Fruit fly (Drosophila melanogaster) whole organism, embryonic: ENCODE results near the gene CG32425.

Experiments used
- Atf6 ChIP-seq: fragments of 200-800 bp; sonication (Bioruptor generic); IDR thresholded peaks from 2 replicates; pipeline ENCODE4 v1.3.6; 2022; ENCODE audit warnings: missing biosample characterization, missing genetic modification characterization
- CG10565 ChIP-seq: fragments of 200-800 bp; sonication (Bioruptor generic); optimal IDR thresholded peaks from 3 replicates; lab custom pipeline; 2016; ENCODE audit warnings: missing biosample characterization, mild to moderate bottlenecking, missing genetic modification characterization
- CG11093 ChIP-seq: fragments of 200-800 bp; sonication (Bioruptor generic); IDR thresholded peaks from 3 replicates; pipeline ENCODE4 v1.3.6; 2022; ENCODE audit warnings: missing biosample characterization, missing genetic modification characterization
- CG15601 ChIP-seq: fragments of 200-800 bp; sonication (Bioruptor generic); optimal IDR thresholded peaks from 3 replicates; lab custom pipeline; 2019; ENCODE audit warnings: missing biosample characterization, mild to moderate bottlenecking, missing genetic modification characterization, moderate library complexity
- CG16779 ChIP-seq: fragments of 200-800 bp; sonication (Bioruptor generic); IDR thresholded peaks from 2 replicates; pipeline ENCODE4 v1.3.6; 2022; ENCODE audit warnings: missing biosample characterization, missing genetic modification characterization
- CG17568 ChIP-seq: fragments of 200-800 bp; sonication (Bioruptor generic); optimal IDR thresholded peaks from 2 replicates; lab custom pipeline; 2018; ENCODE audit warnings: missing biosample characterization, mild to moderate bottlenecking, missing genetic modification characterization, moderate library complexity
- CG18011 ChIP-seq: fragments of 200-800 bp; sonication (Bioruptor generic); optimal IDR thresholded peaks from 2 replicates; lab custom pipeline; 2017; ENCODE audit warnings: missing biosample characterization, missing genetic modification characterization, mild to moderate bottlenecking, moderate library complexity, missing genotype
- CG31365 ChIP-seq: fragments of 200-800 bp; sonication (Bioruptor generic); optimal IDR thresholded peaks from 2 replicates; lab custom pipeline; 2018; ENCODE audit warnings: missing biosample characterization, mild to moderate bottlenecking, missing genetic modification characterization
- CG42726 ChIP-seq: fragments of 200-800 bp; sonication (Bioruptor generic); IDR thresholded peaks from 2 replicates; pipeline ENCODE4 v1.3.6; 2022; ENCODE audit warnings: missing biosample characterization, missing genetic modification characterization; ENCODE audit not compliant: partially characterized antibody
- CG4328 ChIP-seq: fragments of 200-800 bp; sonication (Bioruptor generic); optimal IDR thresholded peaks from 3 replicates; lab custom pipeline; 2017; ENCODE audit warnings: missing biosample characterization, missing genetic modification reagents, missing genetic modification characterization
- CG6254 ChIP-seq: fragments of 200-800 bp; sonication (Bioruptor generic); optimal IDR thresholded peaks from 3 replicates; lab custom pipeline; 2017; ENCODE audit warnings: mild to moderate bottlenecking, missing biosample characterization, missing genetic modification reagents, missing genetic modification characterization
- CG6854 ChIP-seq: fragments of 200-800 bp; sonication (Bioruptor generic); optimal IDR thresholded peaks from 3 replicates; lab custom pipeline; 2017; ENCODE audit warnings: missing biosample characterization, mild to moderate bottlenecking, missing genetic modification characterization
- CG8359 ChIP-seq: fragments of 200-800 bp; sonication (Bioruptor generic); optimal IDR thresholded peaks from 2 replicates; lab custom pipeline; 2017; ENCODE audit warnings: missing biosample characterization, mild to moderate bottlenecking, missing genetic modification characterization, borderline replicate concordance
- CG8478 ChIP-seq: fragments of >200 bp; optimal IDR thresholded peaks from 2 replicates; lab custom pipeline; 2018
- CG8765 ChIP-seq: fragments of 200-800 bp; sonication (Bioruptor generic); IDR thresholded peaks from 2 replicates; pipeline ENCODE4 v1.3.6; 2022; ENCODE audit warnings: missing biosample characterization, missing genetic modification characterization
- CG8924 ChIP-seq: fragments of 200-800 bp; optimal IDR thresholded peaks from 3 replicates; lab custom pipeline; 2019; ENCODE audit warnings: missing biosample characterization, mild to moderate bottlenecking, missing genetic modification characterization, moderate library complexity
- Deaf1 ChIP-seq: fragments of 200-800 bp; optimal IDR thresholded peaks from 3 replicates; lab custom pipeline; 2019; ENCODE audit warnings: missing biosample characterization, mild to moderate bottlenecking, missing genetic modification characterization, moderate library complexity
- Dek ChIP-seq: fragments of 200-800 bp; sonication (Bioruptor generic); optimal IDR thresholded peaks from 3 replicates; lab custom pipeline; 2019; ENCODE audit warnings: missing biosample characterization, mild to moderate bottlenecking, missing genetic modification characterization, moderate library complexity
- Doc3 ChIP-seq: fragments of 200-800 bp; sonication (Bioruptor generic); IDR thresholded peaks from 3 replicates; pipeline ENCODE4 v1.3.6; 2022; ENCODE audit warnings: missing biosample characterization, missing genetic modification characterization; ENCODE audit not compliant: partially characterized antibody
- E2f2 ChIP-seq: fragments of 200-800 bp; sonication (Bioruptor generic); IDR thresholded peaks from 2 replicates; pipeline ENCODE4 v1.3.6; 2022; ENCODE audit warnings: missing biosample characterization, missing genetic modification characterization
- Gsc ChIP-seq: fragments of 200-800 bp; sonication (Bioruptor generic); IDR thresholded peaks from 2 replicates; pipeline ENCODE4 v1.3.6; 2022; ENCODE audit warnings: missing biosample characterization, missing genetic modification characterization
- MESR4 ChIP-seq: fragments of 200-800 bp; sonication (Bioruptor generic); optimal IDR thresholded peaks from 2 replicates; lab custom pipeline; 2018; ENCODE audit warnings: missing biosample characterization, mild to moderate bottlenecking, missing genetic modification characterization, moderate library complexity
- MTF-1 ChIP-seq: fragments of 200-800 bp; sonication (Bioruptor generic); optimal IDR thresholded peaks from 2 replicates; lab custom pipeline; 2018; ENCODE audit warnings: missing biosample characterization, mild to moderate bottlenecking, missing genetic modification characterization, borderline replicate concordance
- Mrtf ChIP-seq: fragments of 200-800 bp; sonication (Bioruptor generic); IDR thresholded peaks from 3 replicates; pipeline ENCODE4 v1.3.6; 2022; ENCODE audit warnings: missing biosample characterization, missing genetic modification characterization
- Nf-YA ChIP-seq: fragments of 200-800 bp; sonication (Bioruptor generic); IDR thresholded peaks from 2 replicates; pipeline ENCODE4 v1.3.6; 2022; ENCODE audit warnings: missing biosample characterization, missing genetic modification characterization
- Ssrp ChIP-seq: fragments of 200-800 bp; sonication (Bioruptor generic); optimal IDR thresholded peaks from 2 replicates; lab custom pipeline; 2018; ENCODE audit warnings: missing biosample characterization, mild to moderate bottlenecking, missing genetic modification characterization, moderate library complexity
- ap ChIP-seq: fragments of 200-800 bp; sonication (Bioruptor generic); IDR thresholded peaks from 2 replicates; pipeline ENCODE4 v1.3.6; 2022; ENCODE audit warnings: missing biosample characterization, missing genetic modification characterization
- cato ChIP-seq: fragments of 200-800 bp; sonication (Bioruptor generic); optimal IDR thresholded peaks from 2 replicates; lab custom pipeline; 2016; ENCODE audit warnings: missing biosample characterization, missing genetic modification characterization, borderline replicate concordance
- danr ChIP-seq: fragments of 200-800 bp; sonication (Bioruptor generic); IDR thresholded peaks from 2 replicates; pipeline ENCODE4 v1.3.6; 2022; ENCODE audit warnings: missing biosample characterization, missing genetic modification characterization
- dati ChIP-seq: fragments of 200-800 bp; sonication (Bioruptor generic); IDR thresholded peaks from 2 replicates; pipeline ENCODE4 v1.3.6; 2022; ENCODE audit warnings: missing biosample characterization, missing genetic modification characterization
- eyg ChIP-seq: fragments of 200-800 bp; sonication (Bioruptor generic); optimal IDR thresholded peaks from 3 replicates; lab custom pipeline; 2016; ENCODE audit warnings: missing biosample characterization, missing genetic modification characterization
- fd102C ChIP-seq: fragments of 200-800 bp; sonication (Bioruptor generic); optimal IDR thresholded peaks from 2 replicates; lab custom pipeline; 2018; ENCODE audit warnings: missing biosample characterization, mild to moderate bottlenecking, missing genetic modification characterization, moderate library complexity
- grau ChIP-seq: fragments of 200-800 bp; optimal IDR thresholded peaks from 3 replicates; lab custom pipeline; 2019; ENCODE audit warnings: missing biosample characterization, mild to moderate bottlenecking, missing genetic modification characterization, moderate library complexity
- hb ChIP-seq: fragments of 200-800 bp; sonication (Bioruptor generic); IDR thresholded peaks from 3 replicates; pipeline ENCODE4 v1.3.6; 2022; ENCODE audit warnings: missing biosample characterization, missing genetic modification characterization; ENCODE audit not compliant: partially characterized antibody
- insv ChIP-seq, 2 experiments: fragments of 200-800 bp; sonication (Bioruptor generic); optimal IDR thresholded peaks; 3 replicates each; lab custom pipeline; 2016 to 2018; ENCODE audit warnings: missing biosample characterization in 2 of 2, missing genetic modification characterization in 2 of 2
- jing ChIP-seq: fragments of 200-800 bp; sonication (Bioruptor generic); optimal IDR thresholded peaks from 2 replicates; lab custom pipeline; 2018; ENCODE audit warnings: missing biosample characterization, mild to moderate bottlenecking, missing genetic modification characterization
- kah ChIP-seq: fragments of 200-800 bp; sonication (Bioruptor generic); optimal IDR thresholded peaks from 2 replicates; lab custom pipeline; 2018; ENCODE audit warnings: missing biosample characterization, mild to moderate bottlenecking, missing genetic modification characterization
- klu ChIP-seq: fragments of 200-800 bp; sonication (Bioruptor generic); IDR thresholded peaks from 2 replicates; pipeline ENCODE4 v1.3.6; 2022; ENCODE audit warnings: missing biosample characterization, missing genetic modification characterization
- lbe ChIP-seq: fragments of 200-800 bp; sonication (Bioruptor generic); optimal IDR thresholded peaks from 2 replicates; lab custom pipeline; 2016; ENCODE audit warnings: missing biosample characterization, mild to moderate bottlenecking, missing genetic modification characterization
- nau ChIP-seq: fragments of 200-800 bp; sonication (Bioruptor generic); optimal IDR thresholded peaks from 3 replicates; lab custom pipeline; 2017; ENCODE audit warnings: missing biosample characterization, mild to moderate bottlenecking, missing genetic modification characterization, missing genetic modification reagents
- nmo ChIP-seq: fragments of 200-800 bp; sonication (Bioruptor generic); optimal IDR thresholded peaks from 2 replicates; lab custom pipeline; 2018; ENCODE audit warnings: missing biosample characterization, mild to moderate bottlenecking, missing genetic modification characterization, moderate library complexity
- p53 ChIP-seq: fragments of 200-800 bp; sonication (Bioruptor generic); optimal IDR thresholded peaks from 2 replicates; lab custom pipeline; 2016; ENCODE audit warnings: missing biosample characterization, missing genetic modification characterization
- pum ChIP-seq: fragments of 200-800 bp; sonication (Bioruptor generic); optimal IDR thresholded peaks from 2 replicates; lab custom pipeline; 2016; ENCODE audit warnings: missing biosample characterization, missing genetic modification characterization
- pzg ChIP-seq: fragments of 200-800 bp; sonication (Bioruptor generic); optimal IDR thresholded peaks from 3 replicates; lab custom pipeline; 2018; ENCODE audit warnings: missing biosample characterization, mild to moderate bottlenecking, missing genetic modification characterization, moderate library complexity
- row ChIP-seq: fragments of 200-800 bp; sonication (Bioruptor generic); IDR thresholded peaks from 3 replicates; pipeline ENCODE4 v1.3.6; 2022; ENCODE audit warnings: missing biosample characterization, missing genetic modification characterization
- salm ChIP-seq: fragments of 200-800 bp; sonication (Bioruptor generic); optimal IDR thresholded peaks from 2 replicates; lab custom pipeline; 2018; ENCODE audit warnings: missing biosample characterization, mild to moderate bottlenecking, missing genetic modification characterization
- slbo ChIP-seq: fragments of 200-800 bp; sonication (Bioruptor generic); IDR thresholded peaks from 2 replicates; pipeline ENCODE4 v1.3.6; 2022; ENCODE audit warnings: missing biosample characterization, missing genetic modification characterization
- tin ChIP-seq: fragments of 200-800 bp; sonication (Bioruptor generic); optimal IDR thresholded peaks from 3 replicates; lab custom pipeline; 2016; ENCODE audit warnings: missing biosample characterization, missing genetic modification characterization
- zen ChIP-seq: fragments of 200-800 bp; sonication (Bioruptor generic); optimal IDR thresholded peaks from 3 replicates; lab custom pipeline; 2018; ENCODE audit warnings: missing biosample characterization, mild to moderate bottlenecking, missing genetic modification characterization, moderate library complexity

CG32425 gene

DNA sequence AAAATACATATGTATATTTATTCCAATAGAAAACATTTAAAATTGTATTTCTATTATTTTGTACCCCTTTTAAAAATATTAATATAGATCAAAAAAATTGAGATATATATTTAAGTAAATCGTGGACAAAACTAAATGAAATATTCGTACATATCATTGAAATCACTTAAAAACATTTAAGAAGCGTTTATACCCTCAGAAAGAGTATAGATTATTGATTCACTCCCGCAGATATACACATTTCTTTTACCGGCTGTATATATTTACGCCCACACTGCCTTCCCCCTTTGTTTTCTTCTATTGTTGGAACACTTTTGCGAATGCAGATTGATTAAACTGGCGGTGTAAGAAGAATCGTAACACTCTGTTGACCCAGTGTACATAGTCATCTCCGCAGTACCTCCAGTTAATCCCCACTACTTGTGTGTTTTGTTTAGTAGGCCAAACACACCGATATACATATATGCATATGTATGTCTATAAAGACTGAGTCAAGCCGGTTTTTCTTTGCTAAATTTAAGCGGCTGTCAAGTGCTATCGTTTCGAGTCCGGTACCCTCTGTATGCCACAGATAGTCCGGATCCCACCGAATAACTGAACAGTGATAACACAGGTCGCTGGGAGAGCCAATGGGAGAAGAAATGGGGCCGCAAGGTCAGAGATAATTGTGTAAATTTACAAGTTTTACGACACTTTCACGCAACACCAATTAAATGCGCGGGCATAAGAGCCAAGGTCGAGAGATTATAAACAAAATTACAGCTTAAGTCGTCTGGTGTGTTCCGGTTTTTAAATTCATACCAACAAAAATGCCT is 25.4 kb upstream of the CG32425 start (continued):
- TF ChIP-seq row (GFP tag; lab: Robert Waterston, UW) = no peak; the same call in 1 of the 3 replicates
- peak; percentile 50 for TF ChIP-seq p53 (GFP tag; lab: Kevin White, UChicago)
- TF ChIP-seq Nf-YA (GFP tag; lab: Robert Waterston, UW) = no peak
- no peak for TF ChIP-seq CG6254
- no peak for TF ChIP-seq ap (GFP tag; lab: Robert Waterston, UW)
- TF ChIP-seq Atf6 = 0 out of 2 replicates have a peak, but pooled peaks have one; percentile 29
- no peak for TF ChIP-seq danr (GFP tag; lab: Robert Waterston, UW)
- TF ChIP-seq CG6854 (GFP tag; lab: Kevin White, UChicago) = peak; percentile 55
- TF ChIP-seq CG31365 (tag; lab: Kevin White, UChicago) = peak; percentile 71
- peak; percentile 60 for TF ChIP-seq eyg (GFP tag; lab: Kevin White, UChicago)
- TF ChIP-seq CG11093 (GFP tag; lab: Robert Waterston, UW) = no peak
- 0 out of 3 replicates have a peak, but pooled peaks have one; percentile 21 for TF ChIP-seq Mrtf (GFP tag; lab: Robert Waterston, UW)
- no peak for TF ChIP-seq dati
- TF ChIP-seq jing (GFP tag; lab: Kevin White, UChicago) = no peak
- TF ChIP-seq MTF-1 (GFP tag; lab: Kevin White, UChicago) = peak; percentile 48
- TF ChIP-seq lbe (GFP tag; lab: Kevin White, UChicago) = no peak
- peak; percentile 69 for TF ChIP-seq CG17568 (GFP tag; lab: Kevin White, UChicago)
- no peak for TF ChIP-seq Ssrp
- TF ChIP-seq CG18011 (GFP tag; lab: Kevin White, UChicago) = peak; percentile 21
- TF ChIP-seq MESR4 (GFP tag; lab: Kevin White, UChicago) = peak; percentile 12
- no peak for TF ChIP-seq CG10565 (GFP tag; lab: Kevin White, UChicago)
- peak; percentile 41 for TF ChIP-seq CG8924 (tag; lab: Kevin White, UChicago)
- no peak for TF ChIP-seq salm (tag; lab: Kevin White, UChicago)
- TF ChIP-seq Deaf1 (tag; lab: Kevin White, UChicago) = no peak
- TF ChIP-seq cato = peak; percentile 32
- TF ChIP-seq CG15601 (tag; lab: Kevin White, UChicago) = peak; percentile 63
- no peak for TF ChIP-seq CG8765 (GFP tag; lab: Robert Waterston, UW)
- TF ChIP-seq klu = no peak
- no peak for TF ChIP-seq pzg (GFP tag; lab: Kevin White, UChicago)
- TF ChIP-seq hb (GFP tag; lab: Robert Waterston, UW) = no peak
- TF ChIP-seq fd102C (GFP tag; lab: Kevin White, UChicago) = peak; percentile 79
- no peak for TF ChIP-seq Dek (tag; lab: Kevin White, UChicago)
- no peak for TF ChIP-seq CG16779 (GFP tag; lab: Robert Waterston, UW)
- TF ChIP-seq grau (tag; lab: Kevin White, UChicago) = peak; percentile 54
- peak; percentile 39 for TF ChIP-seq CG8359
- TF ChIP-seq E2f2 = 0 out of 2 replicates have a peak, but pooled peaks have one; percentile 25
- TF ChIP-seq insv (GFP tag; optimal IDR thresholded peaks at IDR 0.05; lab: Kevin White, UChicago) = no peak
- TF ChIP-seq Gsc (GFP tag; lab: Robert Waterston, UW) = no peak
- TF ChIP-seq kah (GFP tag; lab: Kevin White, UChicago) = peak; percentile 8
- peak; percentile 17 for TF ChIP-seq pum
- no peak for TF ChIP-seq tin (GFP tag; lab: Kevin White, UChicago)
- TF ChIP-seq slbo (GFP tag; lab: Robert Waterston, UW) = peak; percentile 29; the same call in 1 of the 2 replicates
- TF ChIP-seq zen = peak; percentile 25
- TF ChIP-seq nmo (GFP tag; lab: Kevin White, UChicago) = peak; percentile 38
- TF ChIP-seq CG8478 (lab: Kevin White, UChicago) = no peak
- no peak for TF ChIP-seq CG42726 (GFP tag; lab: Robert Waterston, UW)
- TF ChIP-seq CG4328 (GFP tag; lab: Kevin White, UChicago) = peak; percentile 31
- peak; percentile 80 for TF ChIP-seq nau
- no peak for TF ChIP-seq Doc3 (GFP tag; lab: Robert Waterston, UW)
